Worm (Caenorhabditis elegans): ENCODE results near the gene fbxa-72.
A peak's percentile ranks its signal among the peaks of the same experiment; 100 is the strongest.

fbxa-72 gene

DNA sequence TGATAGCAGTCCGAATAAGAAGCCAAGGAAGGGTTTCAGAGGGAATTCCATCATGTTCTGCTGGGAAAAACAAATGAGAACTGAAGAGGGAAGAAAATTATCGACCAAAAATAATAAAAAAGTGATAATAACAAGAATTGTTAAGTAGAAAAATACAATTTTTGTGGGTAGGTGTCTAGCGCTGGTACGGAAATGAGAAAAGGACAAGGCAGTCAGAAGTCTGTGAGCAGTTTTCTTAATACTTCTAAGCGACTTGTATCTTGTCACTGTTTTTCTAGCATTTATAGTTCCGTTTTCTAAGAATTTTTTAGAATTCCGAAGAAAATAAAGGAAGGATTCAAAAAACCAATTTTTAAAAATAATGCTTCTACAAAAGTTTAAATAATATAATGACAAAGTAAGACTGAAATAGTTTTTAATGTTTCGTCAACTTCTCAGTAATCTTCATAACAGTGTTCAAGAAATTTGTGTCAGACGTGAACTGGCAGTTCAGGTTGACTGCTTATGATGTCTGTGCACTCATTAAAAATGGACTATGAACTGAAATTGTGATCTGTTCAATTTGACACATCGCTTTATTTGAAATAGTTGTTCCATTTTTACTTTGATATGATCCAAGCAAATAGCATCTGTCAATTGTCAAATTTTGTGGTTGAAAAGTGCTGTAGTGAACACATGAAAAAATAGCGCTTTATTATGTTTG, 16.3 kb upstream of the fbxa-72 start, which contains the start of gene srx-4:
srx-4 (minus strand) TSS at position 51 of the 703 bp plus-strand sequence.
- TF ChIP-seq ceh-90 (tag; optimal IDR thresholded peaks at IDR 0.05), result no peak
- no peak for TF ChIP-seq zag-1 (tag; optimal IDR thresholded peaks at IDR 0.05)
- no peak for TF ChIP-seq pqm-1 (tag; optimal IDR thresholded peaks at IDR 0.05)
- no peak for TF ChIP-seq sox-4 (tag; optimal IDR thresholded peaks at IDR 0.05)
- TF ChIP-seq efl-1 (optimal IDR thresholded peaks at IDR 0.05), result no peak
- TF ChIP-seq efl-1 (GFP tag; optimal IDR thresholded peaks at IDR 0.05 in 1 of 2), result no peak
- TF ChIP-seq dpl-1 (GFP tag; optimal IDR thresholded peaks at IDR 0.05), result no peak
- TF ChIP-seq nhr-71 (tag; optimal IDR thresholded peaks at IDR 0.05), result no peak
- no peak for TF ChIP-seq nhr-85 (tag)
- TF ChIP-seq tlp-1 (tag; optimal IDR thresholded peaks at IDR 0.05), result no peak
- no peak for TF ChIP-seq lin-15B (tag; optimal IDR thresholded peaks at IDR 0.05)
- TF ChIP-seq Y116A8C.19 (tag; optimal IDR thresholded peaks at IDR 0.05; ENCODE audit: borderline replicate concordance), result no peak
- TF ChIP-seq lin-13 (GFP tag; optimal IDR thresholded peaks at IDR 0.05), result no peak
- no peak for TF ChIP-seq snu-23 (GFP tag; optimal IDR thresholded peaks at IDR 0.05)
- TF ChIP-seq sptf-1 (tag; optimal IDR thresholded peaks at IDR 0.05), result no peak
- no peak for TF ChIP-seq nhr-84 (tag; optimal IDR thresholded peaks at IDR 0.05)
- no peak for TF ChIP-seq lin-14 (GFP tag; optimal IDR thresholded peaks at IDR 0.05)
- no peak for TF ChIP-seq nhr-20 (tag; optimal IDR thresholded peaks at IDR 0.05)
- no peak for TF ChIP-seq isw-1 (GFP tag; IDR thresholded peaks at IDR 0.05)

DNA sequence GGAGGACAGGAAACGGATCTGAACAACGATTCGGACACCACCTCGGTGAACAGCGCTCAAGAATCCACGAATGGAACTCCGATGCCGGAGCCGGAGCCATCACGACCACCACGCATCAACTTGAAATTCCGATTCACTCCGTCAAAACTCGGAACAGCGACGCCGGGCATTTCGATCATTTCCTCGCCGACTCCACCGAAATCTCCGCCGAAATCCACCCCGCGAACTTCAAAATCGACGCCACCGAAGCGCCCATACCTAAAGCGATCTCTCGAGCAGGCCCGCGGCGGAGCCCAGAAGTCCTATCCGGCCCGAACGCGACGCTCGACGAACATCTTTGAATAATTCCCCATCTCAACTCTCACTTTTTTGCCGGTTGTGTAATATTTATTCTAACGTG, 13.0 kb upstream of the fbxa-72 start:
- TF ChIP-seq pax-3 (tag; optimal IDR thresholded peaks at IDR 0.05) (no peak), C16A3.4 (tag; optimal IDR thresholded peaks at IDR 0.05) (no peak)

ce11 chrV:687384-687783, 10.8 kb upstream of the fbxa-72 start, which contains the start of gene H25P19.1:
Gene H25P19.1 (plus strand): TSS chrV:687684.
- no peak for TF ChIP-seq fkh-4 (tag; optimal IDR thresholded peaks at IDR 0.05; ENCODE audit: borderline replicate concordance)
- no peak for TF ChIP-seq mep-1 (tag; optimal IDR thresholded peaks at IDR 0.05)
- TF ChIP-seq isw-1 (GFP tag; IDR thresholded peaks at IDR 0.05), result no peak
- peak; percentile 66 for TF ChIP-seq blmp-1 (tag; optimal IDR thresholded peaks at IDR 0.05)

ce11 chrV:683858-684257, 7.3 kb upstream of the fbxa-72 start, which contains the start of gene F31F4.1:
Gene F31F4.1 (plus strand): TSS chrV:684060.
- TF ChIP-seq elt-2 (tag; optimal IDR thresholded peaks at IDR 0.05), result peak; percentile 33
- TF ChIP-seq lin-39 (tag; optimal IDR thresholded peaks at IDR 0.05), result no peak
- TF ChIP-seq efl-1 (optimal IDR thresholded peaks at IDR 0.05), result no peak
- peak in 1 of 2 experiments; percentile 15 for TF ChIP-seq efl-1 (GFP tag; optimal IDR thresholded peaks at IDR 0.05 in 1 of 2)

ce11 chrV:682031-682430, 5.5 kb upstream of the fbxa-72 start, which contains the start of gene srx-23:
Gene srx-23 (plus strand): TSS chrV:682331.
- no peak for TF ChIP-seq pag-3 (tag; optimal IDR thresholded peaks at IDR 0.05; ENCODE audit: borderline replicate concordance, insufficient read depth)
- TF ChIP-seq fkh-8 (tag; optimal IDR thresholded peaks at IDR 0.05), result peak; percentile 49
- TF ChIP-seq sox-4 (tag; optimal IDR thresholded peaks at IDR 0.05), result peak; percentile 56
- no peak for TF ChIP-seq xbp-1 (tag; optimal IDR thresholded peaks at IDR 0.05)
- TF ChIP-seq hlh-4 (tag; optimal IDR thresholded peaks at IDR 0.05), result no peak

ce11 chrV:679663-680062, 3.1 kb upstream of the fbxa-72 start, which contains the start of gene srx-22:
Gene srx-22 (plus strand): TSS chrV:679963.
- TF ChIP-seq efl-1 (optimal IDR thresholded peaks at IDR 0.05), result no peak
- TF ChIP-seq efl-1 (GFP tag; optimal IDR thresholded peaks at IDR 0.05 in 1 of 2), result peak in 1 of 2 experiments; percentile 65
- TF ChIP-seq dsc-1 (tag; optimal IDR thresholded peaks at IDR 0.05), result no peak

All from whole organism, L1 larva.